Fruit fly (Drosophila melanogaster) whole organism, pupa: Measurements from ENCODE around the gene Peritrophin-15a.

Source experiments
- CG14655 ChIP-seq: fragments of 200-800 bp; sonication (Bioruptor generic); optimal IDR thresholded peaks from 3 replicates; lab custom pipeline; 2017; ENCODE audit warnings: mild to moderate bottlenecking, missing biosample characterization, missing genetic modification reagents, missing genetic modification characterization
- CG15710 ChIP-seq: fragments of 200-800 bp; sonication (Bioruptor generic); optimal IDR thresholded peaks from 2 replicates; lab custom pipeline; 2018; ENCODE audit warnings: missing biosample characterization, mild to moderate bottlenecking, missing genetic modification characterization, moderate library complexity
- CG17806 ChIP-seq: fragments of 200-800 bp; sonication (Bioruptor generic); optimal IDR thresholded peaks from 2 replicates; lab custom pipeline; 2018; ENCODE audit warnings: missing biosample characterization, mild to moderate bottlenecking, missing genetic modification characterization, moderate library complexity
- CG34367 ChIP-seq: fragments of 200-800 bp; sonication (Bioruptor generic); optimal IDR thresholded peaks from 2 replicates; lab custom pipeline; 2018; ENCODE audit warnings: missing biosample characterization, mild to moderate bottlenecking, missing genetic modification characterization
- CG4496 ChIP-seq: fragments of 200-800 bp; sonication (Bioruptor generic); IDR thresholded peaks from 3 replicates; pipeline ENCODE4 v1.3.6; 2022; ENCODE audit warnings: missing biosample characterization, missing genetic modification characterization
- CG8159 ChIP-seq: fragments of 200-800 bp; sonication (Bioruptor generic); optimal IDR thresholded peaks from 3 replicates; lab custom pipeline; 2018; ENCODE audit warnings: missing biosample characterization, mild to moderate bottlenecking, missing genetic modification characterization, moderate library complexity
- CG8301 ChIP-seq: fragments of 200-800 bp; sonication (Bioruptor generic); optimal IDR thresholded peaks from 2 replicates; lab custom pipeline; 2018; ENCODE audit warnings: missing biosample characterization, mild to moderate bottlenecking, missing genetic modification characterization
- CG9948 ChIP-seq: fragments of 200-800 bp; sonication (Bioruptor generic); optimal IDR thresholded peaks from 2 replicates; lab custom pipeline; 2018; ENCODE audit warnings: missing biosample characterization, mild to moderate bottlenecking, missing genetic modification characterization, moderate library complexity
- Ets98B ChIP-seq: fragments of 200-800 bp; sonication (Bioruptor generic); IDR thresholded peaks from 2 replicates; pipeline ENCODE4 v1.3.6; 2022; ENCODE audit warnings: missing biosample characterization, missing genetic modification characterization
- Pif1B ChIP-seq: fragments of 200-800 bp; sonication (Bioruptor generic); optimal IDR thresholded peaks from 3 replicates; lab custom pipeline; 2016; ENCODE audit warnings: missing biosample characterization, missing genetic modification characterization
- fd96Ca ChIP-seq: fragments of 200-800 bp; sonication (Bioruptor generic); IDR thresholded peaks from 3 replicates; pipeline ENCODE4 v1.3.6; 2022; ENCODE audit warnings: missing biosample characterization, missing genetic modification characterization
- gl ChIP-seq: fragments of 200-800 bp; sonication (Bioruptor generic); optimal IDR thresholded peaks from 2 replicates; lab custom pipeline; 2018; ENCODE audit warnings: missing biosample characterization, mild to moderate bottlenecking, missing genetic modification characterization

- no peak for TF ChIP-seq fd96Ca (GFP tag; lab: Robert Waterston, UW)
- TF ChIP-seq CG8301 (tag; lab: Kevin White, UChicago) = no peak
- TF ChIP-seq CG14655 (GFP tag; lab: Kevin White, UChicago) = no peak
- TF ChIP-seq Ets98B (GFP tag; lab: Robert Waterston, UW) = no peak
- TF ChIP-seq CG15710 (tag; lab: Kevin White, UChicago) = no peak
- TF ChIP-seq CG9948 (tag; lab: Kevin White, UChicago) = no peak
- no peak for TF ChIP-seq Pif1B (GFP tag; lab: Kevin White, UChicago)
- TF ChIP-seq gl = no peak
- no peak for TF ChIP-seq CG34367
- TF ChIP-seq CG17806 (tag; lab: Kevin White, UChicago) = no peak
- TF ChIP-seq CG4496 (GFP tag; lab: Robert Waterston, UW) = no peak
- no peak for TF ChIP-seq CG8159 (tag; lab: Kevin White, UChicago)
Measured at dm6 chr2L:8374235-8374634, 21.7 kb downstream of the Peritrophin-15a start, which contains the start of gene Wdr82.
